Worm (Caenorhabditis elegans) whole organism, L4 larva: ENCODE results near the gene hgrs-1.

Source experiments
- D1046.2 ChIP-seq: fragments of 200-800 bp; sonication (Bioruptor generic); IDR thresholded peaks from 2 replicates; pipeline ENCODE4 v1.3.6; 2022; ENCODE audit warnings: missing genetic modification characterization, missing compliant biosample characterization
- F37D6.2 ChIP-seq: sonication (generic microtip); optimal IDR thresholded peaks from 2 replicates; lab custom pipeline; 2016; ENCODE audit warnings: mild to moderate bottlenecking, missing genetic modification characterization, missing compliant biosample characterization
- F44E2.7 ChIP-seq: fragments of 200-800 bp; sonication (Bioruptor generic); IDR thresholded peaks from 2 replicates; pipeline ENCODE4 v2.1.2; 2022; ENCODE audit warnings: missing genetic modification characterization, missing compliant biosample characterization
- T26A8.4 ChIP-seq: fragments of 200-800 bp; sonication (Bioruptor generic); IDR thresholded peaks from 2 replicates; pipeline ENCODE4 v1.3.6; 2022; ENCODE audit warnings: missing genetic modification characterization, missing compliant biosample characterization
- aha-1 ChIP-seq: fragments of 150-350 bp; peaks from one replicate; lab custom pipeline; 2014; ENCODE audit warnings: missing biosample characterization, missing genetic modification characterization
- attf-4 ChIP-seq: sonication (generic microtip); optimal IDR thresholded peaks from 3 replicates; lab custom pipeline; 2017; ENCODE audit warnings: missing biosample characterization, missing genetic modification characterization
- ceh-20 ChIP-seq: fragments of 200-800 bp; sonication (Bioruptor generic); IDR thresholded peaks from 2 replicates; pipeline ENCODE4 v1.3.6; 2022; ENCODE audit warnings: missing genetic modification reagents, missing genetic modification characterization, missing compliant biosample characterization
- ceh-44 ChIP-seq: fragments of 200-800 bp; sonication (Bioruptor generic); IDR thresholded peaks from 2 replicates; pipeline ENCODE4 v1.3.6; 2022; ENCODE audit warnings: missing genetic modification reagents, missing genetic modification characterization, missing compliant biosample characterization
- ces-1 ChIP-seq: fragments of 150-350 bp; sonication (generic microtip); optimal IDR thresholded peaks from 4 replicates; lab custom pipeline; 2014; ENCODE audit warnings: missing biosample characterization, missing genetic modification reagents, missing genetic modification characterization
- ctbp-1 ChIP-seq: fragments of 200-800 bp; sonication (Bioruptor generic); IDR thresholded peaks from 2 replicates; pipeline ENCODE4 v1.3.6; 2022; ENCODE audit warnings: missing genetic modification reagents, missing genetic modification characterization, missing compliant biosample characterization
- daf-8 ChIP-seq: fragments of 200-800 bp; sonication (Bioruptor generic); IDR thresholded peaks from 2 replicates; pipeline ENCODE4 v1.3.6; 2022; ENCODE audit warnings: missing genetic modification characterization, missing compliant biosample characterization
- dmd-6 ChIP-seq: fragments of 200-800 bp; sonication (Bioruptor generic); IDR thresholded peaks from 2 replicates; pipeline ENCODE4 v1.3.6; 2022; ENCODE audit warnings: missing genetic modification reagents, missing genetic modification characterization, missing compliant biosample characterization
- egl-43 ChIP-seq: fragments of 200-800 bp; sonication (Bioruptor generic); IDR thresholded peaks from 2 replicates; pipeline ENCODE4 v1.3.6; 2022; ENCODE audit warnings: missing genetic modification reagents, missing genetic modification characterization, missing compliant biosample characterization
- fkh-10 ChIP-seq: fragments of 150-350 bp; optimal IDR thresholded peaks from 2 replicates; lab custom pipeline; 2014; ENCODE audit warnings: missing biosample characterization, missing genetic modification reagents, missing genetic modification characterization
- hlh-30 ChIP-seq: sonication (generic microtip); optimal IDR thresholded peaks from 2 replicates; lab custom pipeline; 2017; ENCODE audit warnings: antibody characterized with exemption, mild to moderate bottlenecking, missing genetic modification characterization, missing compliant biosample characterization; ENCODE audit not compliant: insufficient read depth
- hmg-1.1 ChIP-seq: fragments of 200-800 bp; sonication (Bioruptor generic); IDR thresholded peaks from 2 replicates; pipeline ENCODE4 v1.3.6; 2022; ENCODE audit warnings: missing genetic modification reagents, missing genetic modification characterization, missing compliant biosample characterization
- lin-1 ChIP-seq: fragments of 200-800 bp; sonication (Bioruptor generic); IDR thresholded peaks from 2 replicates; pipeline ENCODE4 v1.3.6; 2022; ENCODE audit warnings: missing genetic modification reagents, missing genetic modification characterization, missing compliant biosample characterization
- lin-13 ChIP-seq: fragments of 150-350 bp; optimal IDR thresholded peaks from 2 replicates; lab custom pipeline; 2014; ENCODE audit warnings: missing biosample characterization, missing genetic modification reagents, missing genetic modification characterization
- lin-39 ChIP-seq: fragments of 150-350 bp; optimal IDR thresholded peaks from 2 replicates; lab custom pipeline; 2014; ENCODE audit warnings: missing biosample characterization, missing genetic modification reagents, missing genetic modification characterization
- lsy-2 ChIP-seq, 2 experiments: fragments of 150-350 bp in 1 of 2; sonication (generic microtip) in 1 of 2; optimal IDR thresholded peaks; 2 replicates each; lab custom pipeline; 2014 to 2017; ENCODE audit warnings: missing biosample characterization in 2 of 2, missing genetic modification characterization in 2 of 2
- madf-9 ChIP-seq: fragments of 200-800 bp; sonication (Bioruptor generic); conservative IDR thresholded peaks from 2 replicates; pipeline ENCODE4 v1.3.6; 2022; ENCODE audit warnings: missing genetic modification reagents, missing genetic modification characterization, missing compliant biosample characterization
- mdl-1 ChIP-seq, 2 experiments: fragments of 150-350 bp in 1 of 2; sonication (generic microtip) in 1 of 2; optimal IDR thresholded peaks; 2 replicates each; lab custom pipeline; 2014 to 2017; ENCODE audit warnings: missing biosample characterization in 2 of 2, missing genetic modification characterization in 2 of 2
- mdt-29 ChIP-seq: fragments of 200-800 bp; sonication (Bioruptor generic); IDR thresholded peaks from 2 replicates; pipeline ENCODE4 v1.3.6; 2022; ENCODE audit warnings: missing genetic modification reagents, missing genetic modification characterization, missing compliant biosample characterization
- mep-1 ChIP-seq: fragments of 150-350 bp; sonication (generic microtip); optimal IDR thresholded peaks from 3 replicates; lab custom pipeline; 2014; ENCODE audit warnings: missing biosample characterization, missing genetic modification characterization
- mxl-2 ChIP-seq: fragments of 200-800 bp; sonication (Bioruptor generic); conservative IDR thresholded peaks from 2 replicates; pipeline ENCODE4 v1.3.6; 2022; ENCODE audit warnings: missing genetic modification reagents, missing genetic modification characterization, missing compliant biosample characterization
- mxl-3 ChIP-seq: fragments of 200-800 bp; sonication (Bioruptor generic); optimal IDR thresholded peaks from 2 replicates; lab custom pipeline; 2018; ENCODE audit warnings: mild to moderate bottlenecking, missing genetic modification characterization, missing compliant biosample characterization
- nhr-10 ChIP-seq: fragments of 150-350 bp; optimal IDR thresholded peaks from 2 replicates; lab custom pipeline; 2014; ENCODE audit warnings: missing biosample characterization, missing genetic modification characterization
- nhr-11 ChIP-seq: fragments of 150-350 bp; optimal IDR thresholded peaks from 2 replicates; lab custom pipeline; 2014; ENCODE audit warnings: missing biosample characterization, missing genetic modification characterization
- nhr-111 ChIP-seq: fragments of 200-800 bp; sonication (Bioruptor generic); optimal IDR thresholded peaks from 2 replicates; lab custom pipeline; 2018; ENCODE audit warnings: mild to moderate bottlenecking, missing genetic modification characterization, missing compliant biosample characterization
- nhr-42 ChIP-seq: fragments of 200-800 bp; sonication (Bioruptor generic); IDR thresholded peaks from 2 replicates; pipeline ENCODE4 v1.3.6; 2022; ENCODE audit warnings: missing genetic modification characterization, missing compliant biosample characterization
- nhr-76 ChIP-seq: fragments of 150-350 bp; optimal IDR thresholded peaks from 2 replicates; lab custom pipeline; 2014; ENCODE audit warnings: missing biosample characterization, missing genetic modification characterization
- pha-4 ChIP-seq, 2 experiments: fragments of 150-350 bp in 1 of 2; fragments of 200-800 bp in 1 of 2; sonication (Bioruptor generic) in 1 of 2; IDR thresholded peaks in 1 of 2; optimal IDR thresholded peaks in 1 of 2; 2 replicates each; pipeline versions ENCODE4 v1.3.6 to Lab custom; 2014 to 2022; ENCODE audit warnings: missing genetic modification characterization in 2 of 2, missing genetic modification reagents in 2 of 2, missing biosample characterization in 1 of 2, missing compliant biosample characterization in 1 of 2
- php-3 ChIP-seq: fragments of 200-800 bp; sonication (Bioruptor generic); IDR thresholded peaks from 2 replicates; pipeline ENCODE4 v1.3.6; 2022; ENCODE audit warnings: missing genetic modification reagents, missing genetic modification characterization, missing compliant biosample characterization
- pqm-1 ChIP-seq: sonication (generic microtip); optimal IDR thresholded peaks from 2 replicates; lab custom pipeline; 2017; ENCODE audit warnings: missing biosample characterization, missing genetic modification characterization
- rbr-2 ChIP-seq: sonication (generic microtip); optimal IDR thresholded peaks from 2 replicates; lab custom pipeline; 2016; ENCODE audit warnings: missing genotype, missing genetic modification characterization, missing compliant biosample characterization
- sdz-12 ChIP-seq: fragments of 200-800 bp; sonication (Bioruptor generic); optimal IDR thresholded peaks from 2 replicates; lab custom pipeline; 2018; ENCODE audit warnings: mild to moderate bottlenecking, missing genetic modification characterization, missing compliant biosample characterization
- set-16 ChIP-seq: fragments of 200-800 bp; sonication (Bioruptor generic); IDR thresholded peaks from 2 replicates; pipeline ENCODE4 v1.3.6; 2022; ENCODE audit warnings: missing genetic modification reagents, missing genetic modification characterization, missing compliant biosample characterization
- skn-1 ChIP-seq: fragments of 150-350 bp; optimal IDR thresholded peaks from 2 replicates; lab custom pipeline; 2014; ENCODE audit warnings: missing biosample characterization, missing genetic modification characterization
- snpc-4 ChIP-seq: fragments of 150-350 bp; optimal IDR thresholded peaks from 2 replicates; lab custom pipeline; 2014; ENCODE audit warnings: missing biosample characterization, missing genetic modification characterization
- unc-39 ChIP-seq: sonication (generic microtip); optimal IDR thresholded peaks from 2 replicates; lab custom pipeline; 2017; ENCODE audit warnings: missing biosample characterization, missing genetic modification characterization
- unc-62 ChIP-seq, 3 experiments: fragments of 150-350 bp in 1 of 3; sonication (generic microtip); optimal IDR thresholded peaks in 2 of 3; peaks in 1 of 3; 1 replicate in 1 of 3; 2 replicates in 2 of 3; lab custom pipeline; 2014 to 2017; ENCODE audit warnings: missing biosample characterization in 3 of 3, missing genetic modification characterization in 3 of 3, missing genetic modification reagents in 3 of 3, missing genotype in 1 of 3
- zfp-2 ChIP-seq: sonication (generic microtip); optimal IDR thresholded peaks from 2 replicates; lab custom pipeline; 2016; ENCODE audit warnings: mild to moderate bottlenecking, missing genetic modification characterization, missing compliant biosample characterization

hgrs-1 gene

ce11 chrIV:8183313-8183712, 22.5 kb downstream of the hgrs-1 start:
- TF ChIP-seq mxl-2 (GFP tag; lab: Robert Waterston, UW): no peak
- TF ChIP-seq dmd-6: peak; percentile 15; the same call in 1 of the 2 replicates
- no peak for TF ChIP-seq madf-9 (GFP tag; lab: Robert Waterston, UW)
- TF ChIP-seq nhr-111: no peak
- TF ChIP-seq daf-8: no peak
- peak; percentile 52 for TF ChIP-seq hmg-1.1 (GFP tag; lab: Robert Waterston, UW)
- peak; percentile 58 for TF ChIP-seq mep-1 (tag; lab: Kevin White, UChicago)
- TF ChIP-seq mxl-3 (GFP tag; lab: Kevin White, UChicago): peak; percentile 28
- TF ChIP-seq D1046.2 (GFP tag; lab: Robert Waterston, UW): no peak
- no peak for TF ChIP-seq php-3 (GFP tag; lab: Robert Waterston, UW)
- TF ChIP-seq pqm-1: no peak
- no peak for TF ChIP-seq T26A8.4 (GFP tag; lab: Robert Waterston, UW)
- peak; percentile 34; the same call in 1 of the 2 replicates for TF ChIP-seq pha-4 (GFP tag; IDR thresholded peaks at IDR 0.05; lab: Robert Waterston, UW)
- no peak for TF ChIP-seq pha-4 (tag; optimal IDR thresholded peaks at IDR 0.05; lab: Kevin White, UChicago)
- TF ChIP-seq lin-13 (GFP tag; lab: Kevin White, UChicago): no peak
- TF ChIP-seq fkh-10: peak; percentile 65
- TF ChIP-seq hlh-30 (tag; lab: Kevin White, UChicago): peak; percentile 37
- TF ChIP-seq aha-1 (tag; lab: Kevin White, UChicago): peak; percentile 98
- TF ChIP-seq set-16 (GFP tag; lab: Robert Waterston, UW): peak; percentile 44; the same call in 1 of the 2 replicates
- peak; percentile 35; the same call in 1 of the 2 replicates for TF ChIP-seq ctbp-1 (GFP tag; lab: Robert Waterston, UW)
- TF ChIP-seq zfp-2 (tag; lab: Kevin White, UChicago): no peak
- no peak for TF ChIP-seq nhr-10 (tag; lab: Kevin White, UChicago)
- peak; percentile 71 for TF ChIP-seq nhr-11 (tag; lab: Kevin White, UChicago)
- peak; percentile 61; the same call in 1 of the 2 replicates for TF ChIP-seq egl-43 (GFP tag; lab: Robert Waterston, UW)
- no peak for TF ChIP-seq nhr-42 (GFP tag; lab: Robert Waterston, UW)
- TF ChIP-seq lsy-2 (tag; optimal IDR thresholded peaks at IDR 0.05; lab: Kevin White, UChicago): peak in 1 of 2 experiments; percentile 49
- peak in 1 of 2 experiments; percentile 12 for TF ChIP-seq mdl-1 (tag; optimal IDR thresholded peaks at IDR 0.05; lab: Kevin White, UChicago)
- TF ChIP-seq ceh-44 (GFP tag; lab: Robert Waterston, UW): 0 out of 2 replicates have a peak, but pooled peaks have one; percentile 42
- TF ChIP-seq F37D6.2 (tag; lab: Kevin White, UChicago): peak; percentile 3
- peak; percentile 75 for TF ChIP-seq rbr-2 (tag; lab: Kevin White, UChicago)
- no peak for TF ChIP-seq lin-39 (tag; lab: Kevin White, UChicago)
- no peak for TF ChIP-seq ceh-20 (GFP tag; lab: Robert Waterston, UW)
- TF ChIP-seq sdz-12 (GFP tag; lab: Kevin White, UChicago): no peak
- TF ChIP-seq attf-4 (tag; lab: Kevin White, UChicago): no peak
- TF ChIP-seq nhr-76 (tag; lab: Kevin White, UChicago): no peak

- TF ChIP-seq lin-39 (tag; lab: Kevin White, UChicago) (no peak), snpc-4 (tag; lab: Kevin White, UChicago) (no peak), F44E2.7 (GFP tag; lab: Robert Waterston, UW) (no peak), unc-62 (GFP tag; optimal IDR thresholded peaks at IDR 0.05 in 1 of 2; lab: Kevin White, UChicago) (peak in 1 of 2 experiments; percentile 16), unc-62 (tag; optimal IDR thresholded peaks at IDR 0.05; lab: Kevin White, UChicago) (no peak), ces-1 (GFP tag; lab: Kevin White, UChicago) (peak; percentile 7), egl-43 (GFP tag; lab: Robert Waterston, UW) (no peak), aha-1 (tag; lab: Kevin White, UChicago) (peak; percentile 48), lin-1 (GFP tag; lab: Robert Waterston, UW) (no peak), nhr-11 (tag; lab: Kevin White, UChicago) (no peak), skn-1 (tag; lab: Kevin White, UChicago) (no peak), mdt-29 (GFP tag; lab: Robert Waterston, UW) (no peak), unc-39 (tag; lab: Kevin White, UChicago) (no peak)
Observed at ce11 chrIV:8182566-8182965, 23.3 kb downstream of the hgrs-1 start.
